Fruit fly (Drosophila melanogaster) whole organism: ENCODE data around the gene CG15047.

Source experiments
- CG8478 ChIP-seq: fragments of >200 bp; optimal IDR thresholded peaks from 2 replicates; lab custom pipeline; 2018; ENCODE audit warnings: inconsistent platforms
- Dll ChIP-seq: fragments of >200 bp; optimal IDR thresholded peaks from 2 replicates; lab custom pipeline; 2017
- EcR ChIP-seq, 2 experiments: fragments of >200 bp; optimal IDR thresholded peaks; 2 replicates each; lab custom pipeline; 2017; ENCODE audit warnings: missing biosample characterization in 2 of 2, missing genetic modification characterization in 2 of 2, missing genetic modification reagents in 2 of 2
- pan ChIP-seq: fragments of >200 bp; optimal IDR thresholded peaks from 2 replicates; lab custom pipeline; 2017
- psq ChIP-seq: fragments of >200 bp; optimal IDR thresholded peaks from 2 replicates; lab custom pipeline; 2017
- usp ChIP-seq: fragments of >200 bp; optimal IDR thresholded peaks from 2 replicates; lab custom pipeline; 2017; ENCODE audit warnings: missing biosample characterization, missing genetic modification characterization, mixed read lengths

dm6 chrX:18494165-18494740 lies 34.2 kb upstream of the CG15047 start, which contains the start of gene CG15043:
- no peak for TF ChIP-seq EcR (GFP tag; optimal IDR thresholded peaks at IDR 0.05; lab: Kevin White, UChicago)
- no peak for TF ChIP-seq Dll (lab: Kevin White, UChicago)
- no peak for TF ChIP-seq psq (lab: Kevin White, UChicago)
- no peak for TF ChIP-seq usp
- TF ChIP-seq pan: no peak
- TF ChIP-seq CG8478 (lab: Kevin White, UChicago): no peak
